Worm (Caenorhabditis elegans): ENCODE data around the gene Y12A6A.1.

ce11 chrX:13618574-13618973, 3.0 kb downstream of the Y12A6A.1 start, which contains the start of gene nlp-53:
- no peak for TF ChIP-seq ama-1 (optimal IDR thresholded peaks at IDR 0.05)
- TF ChIP-seq nhr-102 (tag; optimal IDR thresholded peaks at IDR 0.05) = no peak
- TF ChIP-seq T26A8.4 (GFP tag; IDR thresholded peaks at IDR 0.05) = no peak
- no peak for TF ChIP-seq pqm-1 (tag; optimal IDR thresholded peaks at IDR 0.05)
